Worm (Caenorhabditis elegans): Measurements from ENCODE around the gene pyc-1.

pyc-1 gene

ce11 chrV:11789474-11789873 lies 32.9 kb downstream of the pyc-1 start, which contains the start of gene D2023.1:
D2023.1 (plus strand) TSS chrV:11789550.
- TF ChIP-seq W03F9.2 (tag; optimal IDR thresholded peaks at IDR 0.05): no peak
- TF ChIP-seq dao-5 (tag; optimal IDR thresholded peaks at IDR 0.05): no peak
- TF ChIP-seq him-1 (tag; optimal IDR thresholded peaks at IDR 0.05): no peak

ce11 chrV:11787742-11788238 lies 34.5 kb downstream of the pyc-1 start, which contains the start of gene F55A11.8:
F55A11.8 (plus strand) TSS chrV:11788188.
- TF ChIP-seq dao-5 (tag; optimal IDR thresholded peaks at IDR 0.05) (no peak), W03F9.2 (tag; optimal IDR thresholded peaks at IDR 0.05) (peak; percentile 31)

- TF ChIP-seq W03F9.2 (tag; optimal IDR thresholded peaks at IDR 0.05) (no peak), him-1 (tag; optimal IDR thresholded peaks at IDR 0.05) (no peak), dao-5 (tag; optimal IDR thresholded peaks at IDR 0.05) (no peak)
Observed at ce11 chrV:11787258-11787657, 35.1 kb downstream of the pyc-1 start, which contains the start of gene F55A11.7. F55A11.7 (minus strand) TSS chrV:11787443.

- TF ChIP-seq W03F9.2 (tag; optimal IDR thresholded peaks at IDR 0.05): peak; percentile 78
- peak; percentile 72 for TF ChIP-seq him-1 (tag; optimal IDR thresholded peaks at IDR 0.05)
- peak; percentile 82 for TF ChIP-seq dao-5 (tag; optimal IDR thresholded peaks at IDR 0.05)
Observed at ce11 chrV:11782809-11783440, 39.4 kb downstream of the pyc-1 start, which contains the start of gene F55A11.11. F55A11.11 (plus strand) TSS chrV:11783149.

- no peak for TF ChIP-seq him-1 (tag; optimal IDR thresholded peaks at IDR 0.05)
- TF ChIP-seq W03F9.2 (tag; optimal IDR thresholded peaks at IDR 0.05): no peak
- no peak for TF ChIP-seq dao-5 (tag; optimal IDR thresholded peaks at IDR 0.05)
Observed at ce11 chrV:11779810-11780209, 42.5 kb downstream of the pyc-1 start.

- TF ChIP-seq dao-5 (tag; optimal IDR thresholded peaks at IDR 0.05) (no peak), W03F9.2 (tag; optimal IDR thresholded peaks at IDR 0.05) (no peak), him-1 (tag; optimal IDR thresholded peaks at IDR 0.05) (no peak)
Observed at ce11 chrV:11779310-11779709, 43.0 kb downstream of the pyc-1 start.

- no peak for TF ChIP-seq him-1 (tag; optimal IDR thresholded peaks at IDR 0.05)
Observed at ce11 chrV:11777846-11778245, 44.5 kb downstream of the pyc-1 start.

- TF ChIP-seq him-1 (tag; optimal IDR thresholded peaks at IDR 0.05) (no peak), W03F9.2 (tag; optimal IDR thresholded peaks at IDR 0.05) (no peak), dao-5 (tag; optimal IDR thresholded peaks at IDR 0.05) (no peak)
Observed at ce11 chrV:11776538-11776937, 45.8 kb downstream of the pyc-1 start, which contains the start of gene F55A11.6. F55A11.6 (plus strand) TSS chrV:11776838.

ce11 chrV:11773934-11774333 lies 48.4 kb downstream of the pyc-1 start:
- TF ChIP-seq him-1 (tag; optimal IDR thresholded peaks at IDR 0.05): no peak

ce11 chrV:11773420-11773819 lies 48.9 kb downstream of the pyc-1 start, which contains the start of gene bus-18:
bus-18 (plus strand) TSS chrV:11773720.
- TF ChIP-seq him-1 (tag; optimal IDR thresholded peaks at IDR 0.05) (no peak), W03F9.2 (tag; optimal IDR thresholded peaks at IDR 0.05) (no peak), dao-5 (tag; optimal IDR thresholded peaks at IDR 0.05) (no peak)

- TF ChIP-seq him-1 (tag; optimal IDR thresholded peaks at IDR 0.05) (no peak), dao-5 (tag; optimal IDR thresholded peaks at IDR 0.05) (no peak), W03F9.2 (tag; optimal IDR thresholded peaks at IDR 0.05) (no peak)
Observed at ce11 chrV:11770053-11770517, 52.2 kb downstream of the pyc-1 start, which contains the start of gene F55A11.4. F55A11.4 (plus strand) TSS chrV:11770467.

- no peak for TF ChIP-seq dao-5 (tag; optimal IDR thresholded peaks at IDR 0.05)
- TF ChIP-seq W03F9.2 (tag; optimal IDR thresholded peaks at IDR 0.05): no peak
- TF ChIP-seq him-1 (tag; optimal IDR thresholded peaks at IDR 0.05): no peak
Observed at ce11 chrV:11769646-11770045, 52.7 kb downstream of the pyc-1 start.
